Fruit fly (Drosophila melanogaster) whole organism, embryonic: ENCODE data around the gene Shc.

Source experiments
- Aef1 ChIP-seq: fragments of 200-800 bp; sonication (Bioruptor generic); IDR thresholded peaks from 3 replicates; pipeline ENCODE4 v1.3.6; 2022; ENCODE audit warnings: missing biosample characterization, missing genetic modification characterization
- Atf3 ChIP-seq: fragments of 200-800 bp; sonication (Bioruptor generic); optimal IDR thresholded peaks from 3 replicates; lab custom pipeline; 2016; ENCODE audit warnings: missing biosample characterization, missing genetic modification characterization
- Bgb ChIP-seq: fragments of 200-800 bp; sonication (Bioruptor generic); IDR thresholded peaks from 2 replicates; pipeline ENCODE4 v1.3.6; 2022; ENCODE audit warnings: missing biosample characterization, missing genetic modification characterization; ENCODE audit not compliant: partially characterized antibody
- CG11093 ChIP-seq: fragments of 200-800 bp; sonication (Bioruptor generic); IDR thresholded peaks from 3 replicates; pipeline ENCODE4 v1.3.6; 2022; ENCODE audit warnings: missing biosample characterization, missing genetic modification characterization
- CG11504 ChIP-seq: fragments of 200-800 bp; sonication (Bioruptor generic); optimal IDR thresholded peaks from 3 replicates; lab custom pipeline; 2019; ENCODE audit warnings: missing biosample characterization, mild to moderate bottlenecking, missing genetic modification characterization, moderate library complexity
- CG12104 ChIP-seq: fragments of 200-800 bp; sonication (Bioruptor generic); optimal IDR thresholded peaks from 3 replicates; lab custom pipeline; 2016; ENCODE audit warnings: missing biosample characterization, missing genetic modification characterization
- CG12391 ChIP-seq: fragments of 200-800 bp; sonication (Bioruptor generic); optimal IDR thresholded peaks from 3 replicates; lab custom pipeline; 2018; ENCODE audit warnings: missing biosample characterization, mild to moderate bottlenecking, missing genetic modification characterization, moderate library complexity
- CG15269 ChIP-seq: fragments of 200-800 bp; sonication (Bioruptor generic); optimal IDR thresholded peaks from 2 replicates; lab custom pipeline; 2018; ENCODE audit warnings: missing biosample characterization, mild to moderate bottlenecking, missing genetic modification characterization, moderate library complexity
- CG1529 ChIP-seq: fragments of 200-800 bp; sonication (Bioruptor generic); optimal IDR thresholded peaks from 3 replicates; lab custom pipeline; 2018; ENCODE audit warnings: missing biosample characterization, missing genetic modification characterization
- CG15696 ChIP-seq: fragments of 200-800 bp; sonication (Bioruptor generic); optimal IDR thresholded peaks from 2 replicates; lab custom pipeline; 2019; ENCODE audit warnings: missing biosample characterization, mild to moderate bottlenecking, missing genetic modification characterization, moderate library complexity
- CG2116 ChIP-seq: fragments of 200-800 bp; sonication (Bioruptor generic); optimal IDR thresholded peaks from 3 replicates; lab custom pipeline; 2018; ENCODE audit warnings: missing biosample characterization, mild to moderate bottlenecking, missing genetic modification characterization
- CG2678 ChIP-seq: fragments of 200-800 bp; sonication (Bioruptor generic); optimal IDR thresholded peaks from 3 replicates; lab custom pipeline; 2019; ENCODE audit warnings: missing biosample characterization, mild to moderate bottlenecking, missing genetic modification characterization, moderate library complexity
- CG2875 ChIP-seq: fragments of 200-800 bp; sonication (Bioruptor generic); optimal IDR thresholded peaks from 2 replicates; lab custom pipeline; 2017; ENCODE audit warnings: missing biosample characterization, mild to moderate bottlenecking, missing genetic modification characterization, missing genetic modification reagents
- CG2889 ChIP-seq: fragments of 200-800 bp; sonication (Bioruptor generic); IDR thresholded peaks from 3 replicates; pipeline ENCODE4 v1.3.6; 2022; ENCODE audit warnings: missing biosample characterization, missing genetic modification characterization
- CG3163 ChIP-seq: fragments of 200-800 bp; sonication (Bioruptor generic); optimal IDR thresholded peaks from 3 replicates; lab custom pipeline; 2016; ENCODE audit warnings: missing biosample characterization, missing genetic modification characterization
- CG3995 ChIP-seq: fragments of 200-800 bp; sonication (Bioruptor generic); optimal IDR thresholded peaks from 3 replicates; lab custom pipeline; 2016; ENCODE audit warnings: missing biosample characterization, missing genetic modification characterization
- CG4404 ChIP-seq: fragments of 200-800 bp; sonication (Bioruptor generic); IDR thresholded peaks from 2 replicates; pipeline ENCODE4 v1.3.6; 2022; ENCODE audit warnings: missing biosample characterization, missing genetic modification characterization
- CG6272 ChIP-seq: fragments of 200-800 bp; sonication (Bioruptor generic); IDR thresholded peaks from 2 replicates; pipeline ENCODE4 v1.3.6; 2022; ENCODE audit warnings: missing biosample characterization, missing genetic modification characterization
- CG6813 ChIP-seq: fragments of 200-800 bp; sonication (Bioruptor generic); optimal IDR thresholded peaks from 2 replicates; lab custom pipeline; 2017; ENCODE audit warnings: missing biosample characterization, missing genetic modification characterization, mild to moderate bottlenecking, moderate library complexity, missing genetic modification reagents
- CG7271 ChIP-seq: fragments of 200-800 bp; sonication (Bioruptor generic); optimal IDR thresholded peaks from 2 replicates; lab custom pipeline; 2018; ENCODE audit warnings: missing biosample characterization, mild to moderate bottlenecking, missing genetic modification characterization, moderate library complexity
- CG9215 ChIP-seq: fragments of 200-800 bp; sonication (Bioruptor generic); IDR thresholded peaks from 2 replicates; pipeline ENCODE4 v1.3.6; 2022; ENCODE audit warnings: missing biosample characterization, missing genetic modification characterization
- CG9727 ChIP-seq: fragments of 200-800 bp; sonication (Bioruptor generic); optimal IDR thresholded peaks from 3 replicates; lab custom pipeline; 2017; ENCODE audit warnings: missing biosample characterization, mild to moderate bottlenecking, missing genetic modification characterization
- Dll ChIP-seq: fragments of 200-800 bp; sonication (Bioruptor generic); IDR thresholded peaks from 4 replicates; pipeline ENCODE4 v1.3.6; 2022; ENCODE audit warnings: missing biosample characterization, missing genetic modification characterization; ENCODE audit not compliant: partially characterized antibody
- Doc3 ChIP-seq: fragments of 200-800 bp; sonication (Bioruptor generic); IDR thresholded peaks from 3 replicates; pipeline ENCODE4 v1.3.6; 2022; ENCODE audit warnings: missing biosample characterization, missing genetic modification characterization; ENCODE audit not compliant: partially characterized antibody
- Elba2 ChIP-seq: fragments of 200-800 bp; sonication (Bioruptor generic); optimal IDR thresholded peaks from 3 replicates; lab custom pipeline; 2016; ENCODE audit warnings: missing biosample characterization, missing genetic modification characterization
- Fer1 ChIP-seq: fragments of 200-800 bp; sonication (Bioruptor generic); optimal IDR thresholded peaks from 2 replicates; lab custom pipeline; 2017; ENCODE audit warnings: missing biosample characterization, mild to moderate bottlenecking, missing genetic modification characterization
- HLH4C ChIP-seq: fragments of 200-800 bp; sonication (Bioruptor generic); IDR thresholded peaks from 3 replicates; pipeline ENCODE4 v1.3.6; 2022; ENCODE audit warnings: missing biosample characterization, missing genetic modification characterization; ENCODE audit not compliant: partially characterized antibody
- HmgD ChIP-seq: fragments of 200-800 bp; sonication (Bioruptor generic); optimal IDR thresholded peaks from 3 replicates; lab custom pipeline; 2016; ENCODE audit warnings: missing biosample characterization, missing genetic modification characterization
- Hr39 ChIP-seq: fragments of >200 bp; optimal IDR thresholded peaks from 2 replicates; lab custom pipeline; 2017
- Hr51 ChIP-seq, 2 experiments: fragments of 200-800 bp; sonication (Bioruptor generic); optimal IDR thresholded peaks; 2 replicates in 1 of 2; 3 replicates in 1 of 2; lab custom pipeline; 2016 to 2018; ENCODE audit warnings: missing biosample characterization in 2 of 2, missing genetic modification characterization in 2 of 2, mild to moderate bottlenecking in 1 of 2, moderate library complexity in 1 of 2
- Hr78 ChIP-seq, 2 experiments: fragments of 200-800 bp in 1 of 2; fragments of >200 bp in 1 of 2; sonication (Bioruptor generic) in 1 of 2; optimal IDR thresholded peaks; 2 replicates each; lab custom pipeline; 2017 to 2019; ENCODE audit warnings: missing biosample characterization in 2 of 2, missing genetic modification characterization in 2 of 2, mild to moderate bottlenecking in 1 of 2, moderate library complexity in 1 of 2
- Lhr ChIP-seq: fragments of 200-800 bp; sonication (Bioruptor generic); optimal IDR thresholded peaks from 3 replicates; lab custom pipeline; 2017; ENCODE audit warnings: mild to moderate bottlenecking, missing biosample characterization, missing genetic modification reagents, missing genetic modification characterization
- Max ChIP-seq: fragments of 200-800 bp; sonication (Bioruptor generic); optimal IDR thresholded peaks from 2 replicates; lab custom pipeline; 2016; ENCODE audit warnings: missing biosample characterization, mild to moderate bottlenecking, missing genetic modification characterization
- Ravus ChIP-seq: fragments of 200-800 bp; sonication (Bioruptor generic); IDR thresholded peaks from 2 replicates; pipeline ENCODE4 v1.3.6; 2022; ENCODE audit warnings: missing biosample characterization, missing genetic modification characterization
- Scr ChIP-seq: fragments of 200-800 bp; sonication (Bioruptor generic); IDR thresholded peaks from 2 replicates; pipeline ENCODE4 v1.3.6; 2022; ENCODE audit warnings: missing biosample characterization, missing genetic modification characterization; ENCODE audit not compliant: partially characterized antibody
- Sox102F ChIP-seq: fragments of 200-800 bp; sonication (Bioruptor generic); optimal IDR thresholded peaks from 2 replicates; lab custom pipeline; 2018; ENCODE audit warnings: missing biosample characterization, mild to moderate bottlenecking, missing genetic modification characterization, moderate library complexity
- ab ChIP-seq: fragments of 200-800 bp; sonication (Bioruptor generic); optimal IDR thresholded peaks from 2 replicates; lab custom pipeline; 2016; ENCODE audit warnings: missing biosample characterization, missing genetic modification characterization
- ap ChIP-seq: fragments of 200-800 bp; sonication (Bioruptor generic); IDR thresholded peaks from 2 replicates; pipeline ENCODE4 v1.3.6; 2022; ENCODE audit warnings: missing biosample characterization, missing genetic modification characterization
- danr ChIP-seq: fragments of 200-800 bp; sonication (Bioruptor generic); IDR thresholded peaks from 2 replicates; pipeline ENCODE4 v1.3.6; 2022; ENCODE audit warnings: missing biosample characterization, missing genetic modification characterization
- disco-r ChIP-seq: fragments of 200-800 bp; sonication (Bioruptor generic); optimal IDR thresholded peaks from 2 replicates; lab custom pipeline; 2016; ENCODE audit warnings: missing biosample characterization, missing genetic modification characterization
- en ChIP-seq: fragments of 200-800 bp; sonication (Bioruptor generic); optimal IDR thresholded peaks from 2 replicates; lab custom pipeline; 2016; ENCODE audit warnings: missing biosample characterization, missing genetic modification characterization
- exex ChIP-seq: fragments of 200-800 bp; sonication (Bioruptor generic); optimal IDR thresholded peaks from 4 replicates; lab custom pipeline; 2018; ENCODE audit warnings: missing biosample characterization, mild to moderate bottlenecking, missing genetic modification characterization, moderate library complexity
- grn ChIP-seq: fragments of 200-800 bp; sonication (Bioruptor generic); optimal IDR thresholded peaks from 3 replicates; lab custom pipeline; 2017; ENCODE audit warnings: missing biosample characterization, missing genetic modification characterization
- hb ChIP-seq: fragments of 200-800 bp; sonication (Bioruptor generic); IDR thresholded peaks from 3 replicates; pipeline ENCODE4 v1.3.6; 2022; ENCODE audit warnings: missing biosample characterization, missing genetic modification characterization; ENCODE audit not compliant: partially characterized antibody
- hkb ChIP-seq, 2 experiments: fragments of 200-800 bp in 1 of 2; fragments of >200 bp in 1 of 2; sonication (Bioruptor generic) in 1 of 2; IDR thresholded peaks in 1 of 2; optimal IDR thresholded peaks in 1 of 2; 2 replicates each; pipeline versions ENCODE4 v1.3.6 to Lab custom; 2017 to 2022; ENCODE audit warnings: missing biosample characterization in 1 of 2, missing genetic modification characterization in 1 of 2
- ind ChIP-seq: fragments of 200-800 bp; sonication (Bioruptor generic); optimal IDR thresholded peaks from 3 replicates; lab custom pipeline; 2016; ENCODE audit warnings: missing biosample characterization, missing genetic modification characterization
- kni ChIP-seq: fragments of 200-800 bp; sonication (Bioruptor generic); optimal IDR thresholded peaks from 3 replicates; lab custom pipeline; 2017; ENCODE audit warnings: mild to moderate bottlenecking, missing biosample characterization, missing genetic modification reagents, missing genetic modification characterization
- nerfin-1 ChIP-seq: fragments of 200-800 bp; sonication (Bioruptor generic); optimal IDR thresholded peaks from 3 replicates; lab custom pipeline; 2019; ENCODE audit warnings: missing biosample characterization, mild to moderate bottlenecking, missing genetic modification characterization, moderate library complexity
- slbo ChIP-seq: fragments of 200-800 bp; sonication (Bioruptor generic); IDR thresholded peaks from 2 replicates; pipeline ENCODE4 v1.3.6; 2022; ENCODE audit warnings: missing biosample characterization, missing genetic modification characterization
- wdn ChIP-seq: fragments of 200-800 bp; sonication (Bioruptor generic); IDR thresholded peaks from 2 replicates; pipeline ENCODE4 v1.3.6; 2022; ENCODE audit warnings: missing biosample characterization, missing genetic modification characterization

Gene Shc

dm6 chr3L:9398435-9398981 lies 28.3 kb upstream of the Shc start (continued):
- no peak for TF ChIP-seq ab (GFP tag; lab: Kevin White, UChicago)
- no peak for TF ChIP-seq CG3995 (GFP tag; lab: Kevin White, UChicago)
- TF ChIP-seq CG7271 (tag; lab: Kevin White, UChicago) = no peak
- 0 out of 2 replicates have a peak, but pooled peaks have one; percentile 20 for TF ChIP-seq slbo (GFP tag; lab: Robert Waterston, UW)
- no peak for TF ChIP-seq CG9215
- TF ChIP-seq CG2875 (GFP tag; lab: Kevin White, UChicago) = no peak
- TF ChIP-seq Bgb (GFP tag; lab: Robert Waterston, UW) = no peak
- TF ChIP-seq CG2116 (GFP tag; lab: Kevin White, UChicago) = no peak
- TF ChIP-seq Elba2 (GFP tag; lab: Kevin White, UChicago) = no peak
- no peak for TF ChIP-seq CG11093
- no peak for TF ChIP-seq CG6272
- TF ChIP-seq HmgD (GFP tag; lab: Kevin White, UChicago) = no peak
- TF ChIP-seq Sox102F (GFP tag; lab: Kevin White, UChicago) = no peak
- peak; percentile 14 for TF ChIP-seq CG11504
- TF ChIP-seq Max (GFP tag; lab: Kevin White, UChicago) = no peak
- TF ChIP-seq Hr51 (GFP tag; optimal IDR thresholded peaks at IDR 0.05; lab: Kevin White, UChicago) = no peak
- no peak for TF ChIP-seq Lhr
- TF ChIP-seq wdn (GFP tag; lab: Robert Waterston, UW) = no peak
- TF ChIP-seq CG1529 (GFP tag; lab: Kevin White, UChicago) = no peak
- peak; percentile 6 for TF ChIP-seq CG9727 (GFP tag; lab: Kevin White, UChicago)
- TF ChIP-seq HLH4C (GFP tag; lab: Robert Waterston, UW) = no peak
- TF ChIP-seq Hr39 (lab: Kevin White, UChicago) = no peak
- no peak for TF ChIP-seq exex (tag; lab: Kevin White, UChicago)
- no peak for TF ChIP-seq Dll (GFP tag; lab: Robert Waterston, UW)
- no peak for TF ChIP-seq danr (GFP tag; lab: Robert Waterston, UW)
- TF ChIP-seq hkb (optimal IDR thresholded peaks at IDR 0.05; lab: Kevin White, UChicago) = no peak
- TF ChIP-seq hkb (GFP tag; IDR thresholded peaks at IDR 0.05; lab: Robert Waterston, UW) = no peak
- no peak for TF ChIP-seq Aef1 (GFP tag; lab: Robert Waterston, UW)
- TF ChIP-seq CG4404 (GFP tag; lab: Robert Waterston, UW) = no peak
- TF ChIP-seq nerfin-1 (tag; lab: Kevin White, UChicago) = no peak
- TF ChIP-seq Fer1 = no peak
- TF ChIP-seq CG3163 (GFP tag; lab: Kevin White, UChicago) = no peak
- TF ChIP-seq hb = no peak
- TF ChIP-seq CG12104 = no peak
- no peak for TF ChIP-seq Scr
- no peak for TF ChIP-seq CG2889
- no peak for TF ChIP-seq ap (GFP tag; lab: Robert Waterston, UW)
- no peak for TF ChIP-seq CG6813 (GFP tag; lab: Kevin White, UChicago)
- TF ChIP-seq CG2678 = no peak
- no peak for TF ChIP-seq ind (GFP tag; lab: Kevin White, UChicago)
- no peak for TF ChIP-seq Hr78 (GFP tag; optimal IDR thresholded peaks at IDR 0.05; lab: Kevin White, UChicago)
- TF ChIP-seq grn (GFP tag; lab: Kevin White, UChicago) = no peak
- no peak for TF ChIP-seq CG15696 (tag; lab: Kevin White, UChicago)
- no peak for TF ChIP-seq kni (GFP tag; lab: Kevin White, UChicago)
- TF ChIP-seq Ravus = no peak
- no peak for TF ChIP-seq Doc3 (GFP tag; lab: Robert Waterston, UW)
- TF ChIP-seq en (GFP tag; lab: Kevin White, UChicago) = no peak
- no peak for TF ChIP-seq Atf3 (GFP tag; lab: Kevin White, UChicago)
- TF ChIP-seq CG12391 (tag; lab: Kevin White, UChicago) = no peak
- no peak for TF ChIP-seq CG15269 (tag; lab: Kevin White, UChicago)
- no peak for TF ChIP-seq disco-r (GFP tag; lab: Kevin White, UChicago)
